4 fruit fly cellular contexts compared by ENCODE assay signal in genomic region chr2L:2885503-2886225, dm6.
TF ChIP-seq lines count a peak whose summit lies in the region.

NTPase (minus strand) TSS chr2L:2885850.
lilli (plus strand) TSS chr2L:2885929.

TF ChIP-seq in whole organism, adult, 20 proteins besides CTCF, POLR2A, EP300 and RAD21 (continued from another document):
- TF ChIP-seq cnc (optimal IDR thresholded peaks at IDR 0.05; lab: Kevin White, UChicago) (no peak), CG7045 (GFP tag; optimal IDR thresholded peaks at IDR 0.05; lab: Kevin White, UChicago) (no peak)

TF ChIP-seq in whole organism, embryonic, 481 proteins besides CTCF, POLR2A, EP300 and RAD21 (continued from another document and continues in another):
- TF ChIP-seq CG10321 (GFP tag; IDR thresholded peaks at IDR 0.05; lab: Robert Waterston, UW), result peak; percentile 70
- peak; percentile 31 for TF ChIP-seq CG11723 (GFP tag; optimal IDR thresholded peaks at IDR 0.05; lab: Kevin White, UChicago)
- TF ChIP-seq Deaf1 (tag; optimal IDR thresholded peaks at IDR 0.05; lab: Kevin White, UChicago), result no peak
- TF ChIP-seq usp (GFP tag; optimal IDR thresholded peaks at IDR 0.05; lab: Kevin White, UChicago), result no peak
- TF ChIP-seq en (GFP tag; optimal IDR thresholded peaks at IDR 0.05; lab: Kevin White, UChicago), result no peak
- TF ChIP-seq CG15479 (GFP tag; optimal IDR thresholded peaks at IDR 0.05; lab: Kevin White, UChicago), result peak; percentile 50
- no peak for TF ChIP-seq bigmax (GFP tag; optimal IDR thresholded peaks at IDR 0.05; lab: Kevin White, UChicago)
- no peak for TF ChIP-seq Taf1 (GFP tag; IDR thresholded peaks at IDR 0.05; lab: Robert Waterston, UW)
- TF ChIP-seq Doc2 (GFP tag; IDR thresholded peaks at IDR 0.05; lab: Robert Waterston, UW), result no peak
- no peak for TF ChIP-seq CG11560 (tag; IDR thresholded peaks at IDR 0.05; lab: Robert Waterston, UW)
- TF ChIP-seq fd3F (GFP tag; optimal IDR thresholded peaks at IDR 0.05; lab: Kevin White, UChicago), result no peak
- no peak for TF ChIP-seq esg (GFP tag; conservative IDR thresholded peaks at IDR 0.05; lab: Robert Waterston, UW)
- TF ChIP-seq Drgx (GFP tag; IDR thresholded peaks at IDR 0.05; lab: Robert Waterston, UW), result no peak
- no peak for TF ChIP-seq CG4707 (GFP tag; optimal IDR thresholded peaks at IDR 0.05; lab: Kevin White, UChicago)
- TF ChIP-seq dpn (GFP tag; optimal IDR thresholded peaks at IDR 0.05; lab: Kevin White, UChicago), result peak; percentile 72 to 76
- TF ChIP-seq CG17829 (tag; optimal IDR thresholded peaks at IDR 0.05; lab: Kevin White, UChicago), result peak; percentile 36
- no peak for TF ChIP-seq Ravus (GFP tag; IDR thresholded peaks at IDR 0.05; lab: Robert Waterston, UW)
- no peak for TF ChIP-seq CG7839 (tag; optimal IDR thresholded peaks at IDR 0.05; lab: Kevin White, UChicago)
- no peak for TF ChIP-seq CG34376 (GFP tag; optimal IDR thresholded peaks at IDR 0.05; lab: Kevin White, UChicago)
- no peak for TF ChIP-seq CG3726 (GFP tag; IDR thresholded peaks at IDR 0.05; lab: Robert Waterston, UW)
- peak; percentile 31; the same call in 1 of the 2 replicates for TF ChIP-seq CG10959 (GFP tag; IDR thresholded peaks at IDR 0.05; lab: Robert Waterston, UW)
- peak; percentile 94 for TF ChIP-seq Bgb (GFP tag; IDR thresholded peaks at IDR 0.05; lab: Robert Waterston, UW; ENCODE audit: partially characterized antibody)
- TF ChIP-seq Antp (GFP tag; optimal IDR thresholded peaks at IDR 0.05; lab: Kevin White, UChicago), result peak; percentile 85
- no peak for TF ChIP-seq fd96Cb (tag; optimal IDR thresholded peaks at IDR 0.05; lab: Kevin White, UChicago)
- peak; percentile 78 for TF ChIP-seq her (GFP tag; optimal IDR thresholded peaks at IDR 0.05; lab: Kevin White, UChicago)
- no peak for TF ChIP-seq NC2α (GFP tag; optimal IDR thresholded peaks at IDR 0.05; lab: Kevin White, UChicago)
- TF ChIP-seq Oaz (GFP tag; IDR thresholded peaks at IDR 0.05; lab: Robert Waterston, UW), result 0 out of 2 replicates have a peak, but pooled peaks have one; percentile 28
- TF ChIP-seq CG3995 (GFP tag; optimal IDR thresholded peaks at IDR 0.05; lab: Kevin White, UChicago), result peak; percentile 56
- peak; percentile 30 for TF ChIP-seq CG30431 (GFP tag; optimal IDR thresholded peaks at IDR 0.05; lab: Kevin White, UChicago)
- TF ChIP-seq H2.0 (GFP tag; IDR thresholded peaks at IDR 0.05; lab: Robert Waterston, UW), result peak; percentile 30
- no peak for TF ChIP-seq B-H2 (GFP tag; optimal IDR thresholded peaks at IDR 0.05; lab: Kevin White, UChicago)
- peak; percentile 20 to 65 for TF ChIP-seq tll (GFP tag; optimal IDR thresholded peaks at IDR 0.05; lab: Kevin White, UChicago)
- TF ChIP-seq Fer3 (tag; optimal IDR thresholded peaks at IDR 0.05; lab: Kevin White, UChicago), result no peak
- TF ChIP-seq CG31365 (tag; optimal IDR thresholded peaks at IDR 0.05; lab: Kevin White, UChicago), result no peak
- TF ChIP-seq CG13287 (GFP tag; IDR thresholded peaks at IDR 0.05; lab: Robert Waterston, UW; ENCODE audit: partially characterized antibody), result peak; percentile 92
- TF ChIP-seq grau (tag; optimal IDR thresholded peaks at IDR 0.05; lab: Kevin White, UChicago), result no peak
- TF ChIP-seq CG6272 (GFP tag; IDR thresholded peaks at IDR 0.05; lab: Robert Waterston, UW), result peak; percentile 44; the same call in 1 of the 2 replicates
- peak; percentile 53 for TF ChIP-seq Myb (GFP tag; optimal IDR thresholded peaks at IDR 0.05; lab: Kevin White, UChicago)
- peak; percentile 53 for TF ChIP-seq Max (GFP tag; optimal IDR thresholded peaks at IDR 0.05; lab: Kevin White, UChicago)
- TF ChIP-seq CG17359 (tag; optimal IDR thresholded peaks at IDR 0.05; lab: Kevin White, UChicago), result peak; percentile 20
- TF ChIP-seq Dek (tag; optimal IDR thresholded peaks at IDR 0.05; lab: Kevin White, UChicago), result no peak
- no peak for TF ChIP-seq CG15514 (GFP tag; optimal IDR thresholded peaks at IDR 0.05; lab: Kevin White, UChicago)
- no peak for TF ChIP-seq org-1 (GFP tag; optimal IDR thresholded peaks at IDR 0.05; lab: Kevin White, UChicago)
- peak; percentile 61 for TF ChIP-seq mam (GFP tag; optimal IDR thresholded peaks at IDR 0.05; lab: Kevin White, UChicago)

TF ChIP-seq in whole organism, prepupa, 60 proteins besides CTCF, POLR2A, EP300 and RAD21 (continued from another document):
- peak; percentile 19 for TF ChIP-seq fd85E (GFP tag; optimal IDR thresholded peaks at IDR 0.05; lab: Kevin White, UChicago)
- no peak for TF ChIP-seq spab (GFP tag; optimal IDR thresholded peaks at IDR 0.05; lab: Kevin White, UChicago)
- peak in 1 of 2 experiments; percentile 64 for TF ChIP-seq salr (GFP tag; optimal IDR thresholded peaks at IDR 0.05; lab: Kevin White, UChicago)
- peak; percentile 32 for TF ChIP-seq Eip75B (GFP tag; optimal IDR thresholded peaks at IDR 0.05; lab: Kevin White, UChicago)
- no peak for TF ChIP-seq fd59A (GFP tag; optimal IDR thresholded peaks at IDR 0.05; lab: Kevin White, UChicago)
- no peak for TF ChIP-seq Eip93F (GFP tag; optimal IDR thresholded peaks at IDR 0.05; lab: Kevin White, UChicago)
- no peak for TF ChIP-seq Ets96B (tag; optimal IDR thresholded peaks at IDR 0.05; lab: Kevin White, UChicago)
- TF ChIP-seq lz (GFP tag; optimal IDR thresholded peaks at IDR 0.05; lab: Kevin White, UChicago), result peak; percentile 67
- peak; percentile 56 for TF ChIP-seq CG7368 (GFP tag; optimal IDR thresholded peaks at IDR 0.05; lab: Kevin White, UChicago)
- TF ChIP-seq CG8632 (GFP tag; optimal IDR thresholded peaks at IDR 0.05; lab: Kevin White, UChicago), result peak; percentile 3
- peak; percentile 8 for TF ChIP-seq vri (GFP tag; optimal IDR thresholded peaks at IDR 0.05; lab: Kevin White, UChicago)
- TF ChIP-seq Eip78C (GFP tag; lab: Kevin White, UChicago), result peak; percentile 85
- TF ChIP-seq Gug (GFP tag; IDR thresholded peaks at IDR 0.05; lab: Robert Waterston, UW), result no peak
- TF ChIP-seq Smox (GFP tag; optimal IDR thresholded peaks at IDR 0.05; lab: Kevin White, UChicago), result peak; percentile 63
- TF ChIP-seq CG3919 (GFP tag; optimal IDR thresholded peaks at IDR 0.05; lab: Kevin White, UChicago), result peak; percentile 69
- TF ChIP-seq CG6854 (GFP tag; optimal IDR thresholded peaks at IDR 0.05; lab: Kevin White, UChicago), result no peak
- peak; percentile 56 for TF ChIP-seq OdsH (GFP tag; optimal IDR thresholded peaks at IDR 0.05; lab: Kevin White, UChicago)
- no peak for TF ChIP-seq CG8119 (GFP tag; IDR thresholded peaks at IDR 0.05; lab: Robert Waterston, UW)
- TF ChIP-seq CG10669 (GFP tag; optimal IDR thresholded peaks at IDR 0.05; lab: Kevin White, UChicago), result no peak
- peak; percentile 1 for TF ChIP-seq CG6808 (GFP tag; optimal IDR thresholded peaks at IDR 0.05; lab: Kevin White, UChicago)
- no peak for TF ChIP-seq CG6276 (GFP tag; optimal IDR thresholded peaks at IDR 0.05; lab: Kevin White, UChicago)
- TF ChIP-seq Sox14 (GFP tag; optimal IDR thresholded peaks at IDR 0.05; lab: Kevin White, UChicago), result peak; percentile 10
- TF ChIP-seq CG11762 (GFP tag; optimal IDR thresholded peaks at IDR 0.05; lab: Kevin White, UChicago; ENCODE audit: insufficient read depth), result peak; percentile 55
- no peak for TF ChIP-seq dac (GFP tag; optimal IDR thresholded peaks at IDR 0.05; lab: Kevin White, UChicago)
- peak; percentile 67 for TF ChIP-seq Hr39 (GFP tag; optimal IDR thresholded peaks at IDR 0.05; lab: Kevin White, UChicago)
- TF ChIP-seq acj6 (GFP tag; optimal IDR thresholded peaks at IDR 0.05; lab: Kevin White, UChicago), result peak; percentile 62
- peak; percentile 31 for TF ChIP-seq Ets21C (GFP tag; optimal IDR thresholded peaks at IDR 0.05; lab: Kevin White, UChicago)
- TF ChIP-seq CG31627 (GFP tag; optimal IDR thresholded peaks at IDR 0.05; lab: Kevin White, UChicago), result peak; percentile 72
- TF ChIP-seq CG34406 (GFP tag; optimal IDR thresholded peaks at IDR 0.05; lab: Kevin White, UChicago), result peak; percentile 41
- TF ChIP-seq Hr4 (GFP tag; optimal IDR thresholded peaks at IDR 0.05; lab: Kevin White, UChicago), result peak; percentile 48
- TF ChIP-seq cyc (GFP tag; optimal IDR thresholded peaks at IDR 0.05; lab: Kevin White, UChicago), result peak; percentile 61
- peak; percentile 35 for TF ChIP-seq svp (GFP tag; lab: Kevin White, UChicago)
- TF ChIP-seq eg (GFP tag; IDR thresholded peaks at IDR 0.05; lab: Robert Waterston, UW), result peak; percentile 59
- no peak for TF ChIP-seq net (GFP tag; optimal IDR thresholded peaks at IDR 0.05; lab: Kevin White, UChicago)
- TF ChIP-seq dsx (GFP tag; optimal IDR thresholded peaks at IDR 0.05; lab: Kevin White, UChicago; ENCODE audit: poor library complexity, severe bottlenecking), result peak; percentile 19
- TF ChIP-seq CG10631 (GFP tag; optimal IDR thresholded peaks at IDR 0.05; lab: Kevin White, UChicago), result peak; percentile 73
- 0 out of 2 replicates have a peak, but pooled peaks have one; percentile 10 for TF ChIP-seq CG11294 (GFP tag; IDR thresholded peaks at IDR 0.05; lab: Robert Waterston, UW)
- no peak for TF ChIP-seq CG9139 (GFP tag; optimal IDR thresholded peaks at IDR 0.05; lab: Kevin White, UChicago)
- TF ChIP-seq Lpt (GFP tag; optimal IDR thresholded peaks at IDR 0.05; lab: Kevin White, UChicago), result no peak
- peak; percentile 57 for TF ChIP-seq pdm3 (GFP tag; optimal IDR thresholded peaks at IDR 0.05; lab: Kevin White, UChicago)
- TF ChIP-seq CG16779 (tag; optimal IDR thresholded peaks at IDR 0.05; lab: Kevin White, UChicago), result peak; percentile 19

TF ChIP-seq in whole organism, wandering third instar larva, 38 proteins besides CTCF, POLR2A, EP300 and RAD21 (continued from another document):
- TF ChIP-seq pan (optimal IDR thresholded peaks at IDR 0.05; lab: Kevin White, UChicago) (no peak), Jra (GFP tag; optimal IDR thresholded peaks at IDR 0.05; lab: Kevin White, UChicago) (peak; percentile 58), ey (GFP tag; optimal IDR thresholded peaks at IDR 0.05; lab: Kevin White, UChicago) (peak; percentile 51), HLH106 (tag; optimal IDR thresholded peaks at IDR 0.05; lab: Kevin White, UChicago) (no peak), Mio (GFP tag; optimal IDR thresholded peaks at IDR 0.05; lab: Kevin White, UChicago) (peak; percentile 7), Myc (optimal IDR thresholded peaks at IDR 0.05; lab: Kevin White, UChicago) (no peak), N (GFP tag; optimal IDR thresholded peaks at IDR 0.05; lab: Kevin White, UChicago) (no peak), CrebA (GFP tag; optimal IDR thresholded peaks at IDR 0.05; lab: Kevin White, UChicago; ENCODE audit: borderline replicate concordance) (no peak), CG9705 (GFP tag; optimal IDR thresholded peaks at IDR 0.05; lab: Kevin White, UChicago) (no peak), dmrt93B (GFP tag; optimal IDR thresholded peaks at IDR 0.05; lab: Kevin White, UChicago) (peak; percentile 4), Sp1 (GFP tag; optimal IDR thresholded peaks at IDR 0.05; lab: Kevin White, UChicago) (peak; percentile 14), CG32264 (GFP tag; optimal IDR thresholded peaks at IDR 0.05; lab: Kevin White, UChicago) (peak; percentile 7), lola (GFP tag; optimal IDR thresholded peaks at IDR 0.05; lab: Kevin White, UChicago) (peak; percentile 16), foxo (GFP tag; optimal IDR thresholded peaks at IDR 0.05; lab: Kevin White, UChicago) (peak; percentile 46 to 75), rgr (GFP tag; optimal IDR thresholded peaks at IDR 0.05; lab: Kevin White, UChicago) (peak; percentile 59), usp (GFP tag; optimal IDR thresholded peaks at IDR 0.05; lab: Kevin White, UChicago) (no peak)
